Fruit fly (Drosophila melanogaster): ENCODE measurements around the gene dsx.

The dsx gene

dm6 chr3R:7902313-7902872, 64.8 kb downstream of the dsx start, which contains the start of gene mRpS9:
mRpS9 (minus strand) TSS chr3R:7902667.
- TF ChIP-seq CG7101 (tag; optimal IDR thresholded peaks at IDR 0.05) (peak; percentile 25), bab1 (GFP tag; optimal IDR thresholded peaks at IDR 0.05) (peak; percentile 24), CG7045 (GFP tag; optimal IDR thresholded peaks at IDR 0.05) (no peak)

- TF ChIP-seq cic (GFP tag; optimal IDR thresholded peaks at IDR 0.05) (no peak), Hr96 (GFP tag; optimal IDR thresholded peaks at IDR 0.05) (no peak), CG7101 (tag; optimal IDR thresholded peaks at IDR 0.05) (no peak), bab1 (GFP tag; optimal IDR thresholded peaks at IDR 0.05) (no peak), pad (GFP tag; optimal IDR thresholded peaks at IDR 0.05) (no peak), CG1620 (GFP tag; optimal IDR thresholded peaks at IDR 0.05) (no peak)
These were observed 67.9 kb downstream of the dsx start for dm6 chr3R:7899277-7899676.

dm6 chr3R:7895457-7895856, 71.8 kb downstream of the dsx start:
- TF ChIP-seq Hr96 (GFP tag; optimal IDR thresholded peaks at IDR 0.05) (no peak), CG14711 (tag; optimal IDR thresholded peaks at IDR 0.05) (peak; percentile 46), CG5204 (GFP tag; optimal IDR thresholded peaks at IDR 0.05) (peak; percentile 25), CG7045 (GFP tag; optimal IDR thresholded peaks at IDR 0.05) (no peak), Mnt (GFP tag; optimal IDR thresholded peaks at IDR 0.05) (no peak), CG7101 (tag; optimal IDR thresholded peaks at IDR 0.05) (no peak), CG33017 (tag; optimal IDR thresholded peaks at IDR 0.05) (peak; percentile 14), cnc (optimal IDR thresholded peaks at IDR 0.05) (no peak), bab1 (GFP tag; optimal IDR thresholded peaks at IDR 0.05) (peak; percentile 89), Crg-1 (GFP tag; optimal IDR thresholded peaks at IDR 0.05) (no peak), cic (GFP tag; optimal IDR thresholded peaks at IDR 0.05) (no peak), tj (GFP tag; optimal IDR thresholded peaks at IDR 0.05) (no peak), CG12768 (GFP tag; optimal IDR thresholded peaks at IDR 0.05) (no peak)

DNA sequence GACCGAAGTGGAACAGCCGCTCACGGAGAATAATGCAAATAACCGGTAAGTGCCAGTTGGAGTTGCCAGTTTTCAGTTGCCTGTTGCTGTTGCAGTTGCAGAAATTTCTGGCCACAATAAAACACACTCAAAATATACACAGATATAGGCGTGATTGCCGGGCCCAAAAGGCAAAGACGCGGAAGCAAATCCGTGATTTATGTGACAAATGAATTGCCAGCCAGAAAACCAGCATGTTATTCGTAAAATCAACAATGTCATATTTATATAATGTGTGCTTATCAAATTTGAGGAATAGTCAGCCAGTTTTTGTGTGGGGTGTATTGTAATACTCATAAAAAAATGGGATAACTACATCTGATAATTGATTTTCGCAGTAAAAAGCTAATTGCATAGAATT, 72.6 kb downstream of the dsx start:
- TF ChIP-seq Crg-1 (GFP tag; optimal IDR thresholded peaks at IDR 0.05) = no peak
- TF ChIP-seq kay (GFP tag; ENCODE audit: borderline replicate concordance) = no peak
- no peak for TF ChIP-seq bab1 (GFP tag; optimal IDR thresholded peaks at IDR 0.05)
- TF ChIP-seq CG11617 (GFP tag; optimal IDR thresholded peaks at IDR 0.05) = no peak
- no peak for TF ChIP-seq toe (GFP tag; optimal IDR thresholded peaks at IDR 0.05)
- no peak for TF ChIP-seq CG33017 (tag; optimal IDR thresholded peaks at IDR 0.05)
- no peak for TF ChIP-seq CG1620 (GFP tag; optimal IDR thresholded peaks at IDR 0.05)
- no peak for TF ChIP-seq pad (GFP tag; optimal IDR thresholded peaks at IDR 0.05)
- no peak for TF ChIP-seq ovo (GFP tag; optimal IDR thresholded peaks at IDR 0.05)
- TF ChIP-seq CG12768 (GFP tag; optimal IDR thresholded peaks at IDR 0.05) = no peak
- no peak for TF ChIP-seq CG7101 (tag; optimal IDR thresholded peaks at IDR 0.05)

DNA sequence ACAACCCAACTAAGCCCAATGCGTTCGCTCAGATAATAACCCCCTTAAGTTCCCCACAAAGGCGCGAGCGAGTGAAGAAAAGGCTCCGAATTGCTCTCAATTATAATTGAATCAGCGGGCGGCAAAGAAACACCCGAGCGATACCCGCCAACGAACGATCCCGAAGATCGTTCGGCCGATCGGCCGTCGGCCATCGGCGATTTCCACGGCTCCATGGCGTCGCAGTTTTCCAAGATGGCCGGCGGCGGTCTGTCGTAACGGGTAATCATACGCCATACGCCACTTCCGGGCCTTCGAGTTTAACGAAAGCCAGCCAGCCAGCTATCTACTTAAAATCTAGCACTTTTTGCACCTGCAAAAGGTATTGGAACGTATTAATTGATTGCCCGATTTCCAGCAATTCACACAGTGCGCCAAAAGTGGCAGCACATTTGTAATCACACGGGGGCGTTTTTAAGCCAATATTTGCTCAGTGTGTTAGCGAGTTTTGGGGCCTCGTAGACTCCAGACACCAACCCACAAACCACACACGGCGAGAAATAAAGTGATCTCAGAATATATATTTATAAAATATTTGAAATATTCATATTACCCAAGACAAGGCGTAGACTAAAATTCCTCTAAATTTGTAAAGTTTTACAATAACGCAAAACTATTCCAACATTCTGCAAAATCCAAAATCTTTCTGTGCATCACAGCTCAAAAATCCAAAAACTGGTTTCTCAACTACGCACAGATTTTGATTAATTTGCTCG, 74.8 kb downstream of the dsx start:
- TF ChIP-seq kay (GFP tag; ENCODE audit: borderline replicate concordance) (peak; percentile 81), toe (GFP tag; optimal IDR thresholded peaks at IDR 0.05) (no peak), CG14711 (tag; optimal IDR thresholded peaks at IDR 0.05) (no peak), CG7045 (GFP tag; optimal IDR thresholded peaks at IDR 0.05) (no peak), ovo (GFP tag; optimal IDR thresholded peaks at IDR 0.05) (no peak), CG5204 (GFP tag; optimal IDR thresholded peaks at IDR 0.05) (no peak), Mnt (GFP tag; optimal IDR thresholded peaks at IDR 0.05) (no peak)

DNA sequence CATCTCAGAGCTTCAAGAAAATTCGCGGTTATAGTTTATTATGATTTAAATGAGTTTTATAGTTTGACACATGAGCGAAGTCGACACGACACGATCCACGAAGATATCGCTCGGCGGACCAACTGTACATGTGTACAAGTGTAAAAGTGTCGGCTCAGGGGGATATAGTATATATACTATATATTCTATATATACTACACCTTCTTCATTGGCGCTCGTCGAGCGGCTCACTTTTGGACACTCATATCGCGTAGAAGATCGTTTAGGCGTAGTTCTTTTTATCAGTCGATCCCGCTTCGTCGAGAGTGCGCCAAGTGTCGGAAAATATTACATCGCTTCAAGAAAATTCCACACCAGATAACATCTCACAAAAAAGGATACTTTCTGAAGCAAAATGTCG, 76.2 kb downstream of the dsx start, which contains the start of gene wtrw:
Gene wtrw (plus strand): TSS at position 301 of the 400 bp plus-strand sequence.
- TF ChIP-seq kay (GFP tag; ENCODE audit: borderline replicate concordance) = peak; percentile 36
- TF ChIP-seq CG5204 (GFP tag; optimal IDR thresholded peaks at IDR 0.05) = no peak

- TF ChIP-seq CG7045 (GFP tag; optimal IDR thresholded peaks at IDR 0.05) = peak; percentile 37
- no peak for TF ChIP-seq CG5204 (GFP tag; optimal IDR thresholded peaks at IDR 0.05)
- peak; percentile 81 for TF ChIP-seq bab1 (GFP tag; optimal IDR thresholded peaks at IDR 0.05)
- peak; percentile 38 for TF ChIP-seq Hr96 (GFP tag; optimal IDR thresholded peaks at IDR 0.05)
- TF ChIP-seq Mnt (GFP tag; optimal IDR thresholded peaks at IDR 0.05) = peak; percentile 30
- TF ChIP-seq Crg-1 (GFP tag; optimal IDR thresholded peaks at IDR 0.05) = peak; percentile 46
- TF ChIP-seq CG7101 (tag; optimal IDR thresholded peaks at IDR 0.05) = peak; percentile 69
- TF ChIP-seq kay (GFP tag; ENCODE audit: borderline replicate concordance) = no peak
- peak; percentile 50 for TF ChIP-seq toe (GFP tag; optimal IDR thresholded peaks at IDR 0.05)
- peak; percentile 35 for TF ChIP-seq CG33017 (tag; optimal IDR thresholded peaks at IDR 0.05)
- TF ChIP-seq CG11617 (GFP tag; optimal IDR thresholded peaks at IDR 0.05) = peak; percentile 76
- TF ChIP-seq ovo (GFP tag; optimal IDR thresholded peaks at IDR 0.05) = peak; percentile 87
- peak; percentile 45 for TF ChIP-seq cic (GFP tag; optimal IDR thresholded peaks at IDR 0.05)
- no peak for TF ChIP-seq Clk (GFP tag; optimal IDR thresholded peaks at IDR 0.05)
- peak; percentile 39 for TF ChIP-seq CG14711 (tag; optimal IDR thresholded peaks at IDR 0.05)
- TF ChIP-seq CG12768 (GFP tag; optimal IDR thresholded peaks at IDR 0.05) = peak; percentile 10
- TF ChIP-seq pad (GFP tag; optimal IDR thresholded peaks at IDR 0.05) = peak; percentile 12
- TF ChIP-seq tj (GFP tag; optimal IDR thresholded peaks at IDR 0.05) = peak; percentile 38
- TF ChIP-seq CG1620 (GFP tag; optimal IDR thresholded peaks at IDR 0.05) = peak; percentile 48
- no peak for TF ChIP-seq cnc (optimal IDR thresholded peaks at IDR 0.05)
These were observed 80.4 kb downstream of the dsx start, which contains the start of gene ArgRS-m for dm6 chr3R:7886859-7887190. ArgRS-m (plus strand) TSS chr3R:7887045.
